Worm (Caenorhabditis elegans): ENCODE data around the gene sdz-36.

The sdz-36 gene

ce11 chrIV:9737204-9737790 is 46.6 kb downstream of the sdz-36 start, which contains the start of gene cka-1:
Gene cka-1, minus strand, starts transcription at chrIV:9737621.
- TF ChIP-seq alr-1 (tag; optimal IDR thresholded peaks at IDR 0.05), result no peak
- no peak for TF ChIP-seq lsy-2 (tag; optimal IDR thresholded peaks at IDR 0.05)
- TF ChIP-seq lin-13 (GFP tag; optimal IDR thresholded peaks at IDR 0.05), result no peak
- no peak for TF ChIP-seq nhr-12 (tag; optimal IDR thresholded peaks at IDR 0.05)
- TF ChIP-seq mdl-1 (tag; optimal IDR thresholded peaks at IDR 0.05), result no peak
- no peak for TF ChIP-seq ceh-82 (tag; optimal IDR thresholded peaks at IDR 0.05)
- TF ChIP-seq ztf-11 (tag; optimal IDR thresholded peaks at IDR 0.05), result no peak
- no peak for TF ChIP-seq lin-39 (tag; optimal IDR thresholded peaks at IDR 0.05)
- peak; percentile 19 for TF ChIP-seq sma-3 (GFP tag; optimal IDR thresholded peaks at IDR 0.05)
- TF ChIP-seq sem-4 (tag; optimal IDR thresholded peaks at IDR 0.05), result peak; percentile 20
- TF ChIP-seq F13H6.1 (tag; optimal IDR thresholded peaks at IDR 0.05), result peak; percentile 31
- TF ChIP-seq sma-9 (GFP tag; optimal IDR thresholded peaks at IDR 0.05), result peak; percentile 0
- no peak for TF ChIP-seq sma-9 (tag; optimal IDR thresholded peaks at IDR 0.05)
- no peak for TF ChIP-seq nhr-10 (tag; optimal IDR thresholded peaks at IDR 0.05)
- no peak for TF ChIP-seq lin-11 (tag; optimal IDR thresholded peaks at IDR 0.05)
- TF ChIP-seq nhr-21 (tag; optimal IDR thresholded peaks at IDR 0.05), result no peak
- TF ChIP-seq peb-1 (tag; optimal IDR thresholded peaks at IDR 0.05), result no peak
- TF ChIP-seq nhr-129 (tag; optimal IDR thresholded peaks at IDR 0.05), result peak; percentile 26
- peak; percentile 63 for TF ChIP-seq fos-1 (tag; optimal IDR thresholded peaks at IDR 0.05)
- no peak for TF ChIP-seq skn-1 (tag; optimal IDR thresholded peaks at IDR 0.05)

- TF ChIP-seq nhr-12 (tag; optimal IDR thresholded peaks at IDR 0.05), result no peak
- no peak for TF ChIP-seq mbf-1 (tag; optimal IDR thresholded peaks at IDR 0.05)
- TF ChIP-seq Y55F3AM.14 (GFP tag; optimal IDR thresholded peaks at IDR 0.05), result no peak
- no peak for TF ChIP-seq ZK546.5 (tag; optimal IDR thresholded peaks at IDR 0.05)
- no peak for TF ChIP-seq C34F6.9 (tag; optimal IDR thresholded peaks at IDR 0.05)
- TF ChIP-seq ztf-1 (GFP tag; conservative IDR thresholded peaks at IDR 0.05), result no peak
- no peak for TF ChIP-seq elt-3 (tag; optimal IDR thresholded peaks at IDR 0.05)
- no peak for TF ChIP-seq nhr-21 (tag; optimal IDR thresholded peaks at IDR 0.05)
- no peak for TF ChIP-seq peb-1 (tag; optimal IDR thresholded peaks at IDR 0.05)
- TF ChIP-seq lin-11 (tag; optimal IDR thresholded peaks at IDR 0.05), result no peak
- no peak for TF ChIP-seq fos-1 (tag; optimal IDR thresholded peaks at IDR 0.05)
- no peak for TF ChIP-seq lsy-2 (tag; optimal IDR thresholded peaks at IDR 0.05)
- no peak for TF ChIP-seq alr-1 (tag; optimal IDR thresholded peaks at IDR 0.05)
- no peak for TF ChIP-seq blmp-1 (tag; optimal IDR thresholded peaks at IDR 0.05; ENCODE audit: insufficient read depth)
- TF ChIP-seq ama-1 (optimal IDR thresholded peaks at IDR 0.05), result no peak
- TF ChIP-seq unc-55 (GFP tag; optimal IDR thresholded peaks at IDR 0.05), result no peak
- TF ChIP-seq sem-4 (tag; optimal IDR thresholded peaks at IDR 0.05), result no peak
- no peak for TF ChIP-seq ztf-11 (tag; optimal IDR thresholded peaks at IDR 0.05)
- no peak for TF ChIP-seq snpc-4 (tag; optimal IDR thresholded peaks at IDR 0.05)
- TF ChIP-seq mdl-1 (tag; optimal IDR thresholded peaks at IDR 0.05), result no peak
These were observed 47.5 kb downstream of the sdz-36 start, which contains the start of gene C28D4.10 for ce11 chrIV:9738194-9738593. Gene C28D4.10, plus strand, starts transcription at chrIV:9738494.

- TF ChIP-seq mbf-1 (tag; optimal IDR thresholded peaks at IDR 0.05) (no peak), F13H6.1 (tag; optimal IDR thresholded peaks at IDR 0.05) (no peak), unc-55 (GFP tag; optimal IDR thresholded peaks at IDR 0.05) (no peak), lin-11 (tag; optimal IDR thresholded peaks at IDR 0.05) (no peak), lsy-2 (tag; optimal IDR thresholded peaks at IDR 0.05) (no peak), mab-5 (tag; optimal IDR thresholded peaks at IDR 0.05) (no peak), nhr-129 (tag; optimal IDR thresholded peaks at IDR 0.05) (no peak), nhr-237 (tag; optimal IDR thresholded peaks at IDR 0.05) (no peak), C34F6.9 (tag; optimal IDR thresholded peaks at IDR 0.05) (no peak), nhr-10 (tag; optimal IDR thresholded peaks at IDR 0.05) (no peak), skn-1 (tag; optimal IDR thresholded peaks at IDR 0.05) (no peak), ztf-4 (tag; optimal IDR thresholded peaks at IDR 0.05) (no peak)
These were observed 48.3 kb downstream of the sdz-36 start for ce11 chrIV:9739001-9739400.

Data from whole organism, L2 larva.